Worm (Caenorhabditis elegans) whole organism, young adult: ENCODE results near the gene ubxn-4.
A peak's percentile ranks its signal among the peaks of the same experiment; 100 is the strongest.

Experiments
- B0336.3 ChIP-seq: fragments of 200-800 bp; sonication (Bioruptor generic); IDR thresholded peaks from 2 replicates; pipeline ENCODE4 v1.3.6; 2022; ENCODE audit warnings: missing genetic modification characterization, missing compliant biosample characterization
- C06A6.2 ChIP-seq: fragments of 200-800 bp; sonication (Bioruptor generic); conservative IDR thresholded peaks from 2 replicates; pipeline ENCODE4 v1.3.6; 2022; ENCODE audit warnings: missing genetic modification characterization, missing compliant biosample characterization
- D2030.7 ChIP-seq: fragments of 200-800 bp; sonication (Bioruptor generic); IDR thresholded peaks from 2 replicates; pipeline ENCODE4 v1.3.6; 2022; ENCODE audit warnings: missing genetic modification reagents, missing genetic modification characterization, missing compliant biosample characterization
- F22D6.2 ChIP-seq: sonication (generic microtip); optimal IDR thresholded peaks from 2 replicates; lab custom pipeline; 2016; ENCODE audit warnings: mild to moderate bottlenecking, missing genetic modification characterization, missing compliant biosample characterization
- F37B4.10 ChIP-seq: fragments of 200-800 bp; sonication (Bioruptor generic); IDR thresholded peaks from 2 replicates; pipeline ENCODE4 v1.3.6; 2022; ENCODE audit warnings: missing genetic modification characterization, missing compliant biosample characterization
- F57A8.1 ChIP-seq: fragments of 200-800 bp; sonication (Bioruptor generic); optimal IDR thresholded peaks from 2 replicates; lab custom pipeline; 2018; ENCODE audit warnings: mild to moderate bottlenecking, missing genetic modification characterization, moderate library complexity, missing compliant biosample characterization
- K12H6.12 ChIP-seq: fragments of 200-800 bp; sonication (Bioruptor generic); optimal IDR thresholded peaks from 2 replicates; lab custom pipeline; 2018; ENCODE audit warnings: mild to moderate bottlenecking, missing genetic modification characterization, missing compliant biosample characterization
- T07F8.4 ChIP-seq: sonication (generic microtip); optimal IDR thresholded peaks from 2 replicates; lab custom pipeline; 2016; ENCODE audit warnings: mild to moderate bottlenecking, missing genetic modification characterization, moderate library complexity, missing compliant biosample characterization
- T26A5.8 ChIP-seq: sonication (generic microtip); optimal IDR thresholded peaks from 2 replicates; lab custom pipeline; 2016; ENCODE audit warnings: missing genetic modification characterization, missing compliant biosample characterization
- Y53G8AR.9 ChIP-seq: fragments of 200-800 bp; sonication (Bioruptor generic); conservative IDR thresholded peaks from 2 replicates; pipeline ENCODE4 v1.3.6; 2022; ENCODE audit warnings: missing genetic modification reagents, missing genetic modification characterization, missing compliant biosample characterization
- Y67H2A.10 ChIP-seq: fragments of 200-800 bp; sonication (Bioruptor generic); conservative IDR thresholded peaks from 2 replicates; pipeline ENCODE4 v1.3.6; 2022; ENCODE audit warnings: missing genetic modification reagents, missing genetic modification characterization, missing compliant biosample characterization
- Y95B8A.8 ChIP-seq: fragments of 200-800 bp; sonication (Bioruptor generic); IDR thresholded peaks from 2 replicates; pipeline ENCODE4 v1.3.6; 2022; ENCODE audit warnings: missing genetic modification reagents, missing genetic modification characterization, missing compliant biosample characterization
- ZK185.1 ChIP-seq: sonication (generic microtip); optimal IDR thresholded peaks from 2 replicates; lab custom pipeline; 2016; ENCODE audit warnings: mild to moderate bottlenecking, missing genetic modification characterization, missing compliant biosample characterization; ENCODE audit not compliant: poor library complexity, severe bottlenecking
- ama-1 ChIP-seq, 3 experiments: fragments of 150-350 bp in 1 of 3; sonication (generic microtip) in 2 of 3; optimal IDR thresholded peaks; 2 replicates each; lab custom pipeline; 2014 to 2018; ENCODE audit warnings: missing biosample characterization in 2 of 3, missing genetic modification characterization in 2 of 3, missing genetic modification reagents in 2 of 3
- attf-3 ChIP-seq: fragments of 200-800 bp; sonication (Bioruptor generic); conservative IDR thresholded peaks from 2 replicates; pipeline ENCODE4 v1.3.6; 2022; ENCODE audit warnings: missing genetic modification reagents, missing genetic modification characterization, missing compliant biosample characterization
- bed-1 ChIP-seq: fragments of 200-800 bp; sonication (Bioruptor generic); IDR thresholded peaks from 2 replicates; pipeline ENCODE4 v1.3.6; 2022; ENCODE audit warnings: missing genetic modification reagents, missing genetic modification characterization, missing compliant biosample characterization
- ccch-3 ChIP-seq: fragments of 200-800 bp; sonication (Bioruptor generic); optimal IDR thresholded peaks from 2 replicates; lab custom pipeline; 2018; ENCODE audit warnings: mild to moderate bottlenecking, missing genetic modification characterization, missing compliant biosample characterization
- ceh-79 ChIP-seq: sonication (generic microtip); optimal IDR thresholded peaks from 2 replicates; lab custom pipeline; 2017; ENCODE audit warnings: mild to moderate bottlenecking, missing genetic modification characterization, missing compliant biosample characterization
- ceh-91 ChIP-seq: fragments of 200-800 bp; sonication (Bioruptor generic); IDR thresholded peaks from 2 replicates; pipeline ENCODE4 v1.3.6; 2022; ENCODE audit warnings: missing genetic modification reagents, missing genetic modification characterization, missing compliant biosample characterization
- dpff-1 ChIP-seq: sonication (generic microtip); optimal IDR thresholded peaks from 2 replicates; lab custom pipeline; 2017; ENCODE audit warnings: mild to moderate bottlenecking, missing genetic modification characterization, missing compliant biosample characterization
- egl-18 ChIP-seq: fragments of 200-800 bp; sonication (Bioruptor generic); IDR thresholded peaks from 2 replicates; pipeline ENCODE4 v1.3.6; 2022; ENCODE audit warnings: missing genetic modification reagents, missing genetic modification characterization, missing compliant biosample characterization
- egl-44 ChIP-seq: fragments of 200-800 bp; sonication (Bioruptor generic); IDR thresholded peaks from 2 replicates; pipeline ENCODE4 v1.3.6; 2022; ENCODE audit warnings: missing genetic modification reagents, missing genetic modification characterization, missing compliant biosample characterization
- ets-4 ChIP-seq: fragments of 200-800 bp; sonication (Bioruptor generic); optimal IDR thresholded peaks from 2 replicates; lab custom pipeline; 2018; ENCODE audit warnings: mild to moderate bottlenecking, missing genetic modification characterization, missing compliant biosample characterization
- gei-17 ChIP-seq: fragments of 200-800 bp; sonication (Bioruptor generic); optimal IDR thresholded peaks from 2 replicates; lab custom pipeline; 2018; ENCODE audit warnings: mild to moderate bottlenecking, missing genetic modification characterization, missing compliant biosample characterization
- hlh-26 ChIP-seq: fragments of 200-800 bp; sonication (Bioruptor generic); conservative IDR thresholded peaks from 2 replicates; pipeline ENCODE4 v1.3.6; 2022; ENCODE audit warnings: missing genetic modification reagents, missing genetic modification characterization, missing compliant biosample characterization
- hmg-1.2 ChIP-seq: fragments of 200-800 bp; sonication (Bioruptor generic); IDR thresholded peaks from 2 replicates; pipeline ENCODE4 v1.3.6; 2022; ENCODE audit warnings: missing genetic modification reagents, missing genetic modification characterization, missing compliant biosample characterization
- lag-1 ChIP-seq: fragments of 200-800 bp; sonication (Bioruptor generic); IDR thresholded peaks from 2 replicates; pipeline ENCODE4 v1.3.6; 2022; ENCODE audit warnings: missing genetic modification reagents, missing genetic modification characterization, missing compliant biosample characterization
- let-526 ChIP-seq: fragments of 200-800 bp; sonication (Bioruptor generic); IDR thresholded peaks from 2 replicates; pipeline ENCODE4 v1.3.6; 2022; ENCODE audit warnings: missing genetic modification reagents, missing genetic modification characterization, missing compliant biosample characterization
- lin-26 ChIP-seq: fragments of 200-800 bp; sonication (Bioruptor generic); IDR thresholded peaks from 2 replicates; pipeline ENCODE4 v1.3.6; 2022; ENCODE audit warnings: missing genetic modification reagents, missing genetic modification characterization, missing compliant biosample characterization
- lin-54 ChIP-seq: fragments of 200-800 bp; sonication (Bioruptor generic); optimal IDR thresholded peaks from 2 replicates; lab custom pipeline; 2018; ENCODE audit warnings: mild to moderate bottlenecking, missing genetic modification characterization, missing compliant biosample characterization
- lir-1 ChIP-seq: fragments of 200-800 bp; sonication (Bioruptor generic); conservative IDR thresholded peaks from 2 replicates; pipeline ENCODE4 v1.3.6; 2022; ENCODE audit warnings: missing genetic modification reagents, missing genetic modification characterization, missing compliant biosample characterization
- lsl-1 ChIP-seq: fragments of 200-800 bp; sonication (Bioruptor generic); optimal IDR thresholded peaks from 2 replicates; lab custom pipeline; 2018; ENCODE audit warnings: mild to moderate bottlenecking, missing genetic modification characterization, moderate library complexity, missing compliant biosample characterization
- lsy-27 ChIP-seq: sonication (generic microtip); optimal IDR thresholded peaks from 2 replicates; lab custom pipeline; 2017; ENCODE audit warnings: missing genetic modification characterization, mild to moderate bottlenecking, missing compliant biosample characterization, antibody characterized with exemption, missing genotype, borderline replicate concordance; ENCODE audit not compliant: insufficient read depth
- madf-8 ChIP-seq: fragments of 200-800 bp; sonication (Bioruptor generic); conservative IDR thresholded peaks from 2 replicates; pipeline ENCODE4 v1.3.6; 2022; ENCODE audit warnings: missing genetic modification reagents, missing genetic modification characterization, missing compliant biosample characterization
- mxl-1 ChIP-seq: sonication (generic microtip); optimal IDR thresholded peaks from 2 replicates; lab custom pipeline; 2016; ENCODE audit warnings: missing genetic modification characterization, missing compliant biosample characterization
- nhr-27 ChIP-seq: fragments of 200-800 bp; sonication (Bioruptor generic); optimal IDR thresholded peaks from 2 replicates; lab custom pipeline; 2018; ENCODE audit warnings: mild to moderate bottlenecking, missing genetic modification characterization, moderate library complexity, missing compliant biosample characterization
- rec-8 ChIP-seq, 2 experiments: sonication (generic microtip); optimal IDR thresholded peaks; 2 replicates each; lab custom pipeline; 2016; ENCODE audit warnings: mild to moderate bottlenecking in 2 of 2, missing genetic modification characterization in 2 of 2, missing genetic modification reagents in 2 of 2, missing genotype in 2 of 2, missing biosample characterization in 1 of 2, missing compliant biosample characterization in 1 of 2, moderate library complexity in 1 of 2
- rpc-1 ChIP-seq, 2 experiments: fragments of 150-350 bp in 1 of 2; sonication (generic microtip) in 1 of 2; optimal IDR thresholded peaks; 2 replicates each; lab custom pipeline; 2014 to 2018; ENCODE audit warnings: missing biosample characterization in 1 of 2, missing genetic modification characterization in 1 of 2, missing genetic modification reagents in 1 of 2, missing genotype in 1 of 2
- snpc-1.3 ChIP-seq: sonication (generic microtip); optimal IDR thresholded peaks from 2 replicates; lab custom pipeline; 2017; ENCODE audit warnings: missing genetic modification characterization, mild to moderate bottlenecking, missing compliant biosample characterization, antibody characterized with exemption, moderate library complexity, missing genotype, missing genetic modification reagents; ENCODE audit not compliant: insufficient read depth
- sptf-2 ChIP-seq: fragments of 200-800 bp; sonication (Bioruptor generic); optimal IDR thresholded peaks from 2 replicates; lab custom pipeline; 2018; ENCODE audit warnings: mild to moderate bottlenecking, missing genetic modification characterization, missing compliant biosample characterization
- tbp1 ChIP-seq: fragments of 200-800 bp; sonication (Bioruptor generic); optimal IDR thresholded peaks from 2 replicates; lab custom pipeline; 2018; ENCODE audit warnings: mild to moderate bottlenecking, missing genetic modification characterization, missing compliant biosample characterization
- unc-130 ChIP-seq: sonication (generic microtip); optimal IDR thresholded peaks from 2 replicates; lab custom pipeline; 2016; ENCODE audit warnings: missing genetic modification reagents, missing genetic modification characterization, missing compliant biosample characterization
- zfh-2 ChIP-seq: fragments of 200-800 bp; sonication (Bioruptor generic); conservative IDR thresholded peaks from 2 replicates; pipeline ENCODE4 v1.3.6; 2022; ENCODE audit warnings: missing genetic modification reagents, missing genetic modification characterization, missing compliant biosample characterization
- ztf-18 ChIP-seq: sonication (generic microtip); optimal IDR thresholded peaks from 2 replicates; lab custom pipeline; 2016; ENCODE audit warnings: missing genotype, mild to moderate bottlenecking, missing genetic modification characterization, missing compliant biosample characterization
- ztf-22 ChIP-seq: fragments of 200-800 bp; sonication (Bioruptor generic); optimal IDR thresholded peaks from 2 replicates; lab custom pipeline; 2018; ENCODE audit warnings: mild to moderate bottlenecking, missing genetic modification characterization, moderate library complexity, missing compliant biosample characterization
- ztf-3 ChIP-seq: fragments of 200-800 bp; sonication (Bioruptor generic); optimal IDR thresholded peaks from 2 replicates; lab custom pipeline; 2018; ENCODE audit warnings: mild to moderate bottlenecking, missing genetic modification characterization, missing compliant biosample characterization

ubxn-4 gene

ce11 chrIII:8354644-8355461, 50.5 kb downstream of the ubxn-4 start, which contains the start of gene unc-116 (continued):
- TF ChIP-seq F37B4.10 (GFP tag; lab: Robert Waterston, UW) (no peak), madf-8 (no peak), attf-3 (GFP tag; lab: Robert Waterston, UW) (0 out of 2 replicates have a peak, but pooled peaks have one; percentile 10), hmg-1.2 (GFP tag; lab: Robert Waterston, UW) (peak; percentile 34; the same call in 1 of the 2 replicates), ZK185.1 (tag; lab: Kevin White, UChicago) (no peak), Y67H2A.10 (GFP tag; lab: Robert Waterston, UW) (no peak), lin-54 (no peak), sptf-2 (GFP tag; lab: Kevin White, UChicago) (no peak), D2030.7 (GFP tag; lab: Robert Waterston, UW) (no peak), ztf-3 (GFP tag; lab: Kevin White, UChicago) (no peak), rpc-1 (optimal IDR thresholded peaks at IDR 0.05; lab: Kevin White, UChicago) (no peak), rpc-1 (tag; optimal IDR thresholded peaks at IDR 0.05; lab: Kevin White, UChicago) (no peak), ztf-18 (no peak), Y95B8A.8 (GFP tag; lab: Robert Waterston, UW) (no peak), lir-1 (GFP tag; lab: Robert Waterston, UW) (no peak), lin-26 (GFP tag; lab: Robert Waterston, UW) (no peak), B0336.3 (GFP tag; lab: Robert Waterston, UW) (no peak; the same call in 1 of the 2 replicates), ceh-79 (tag; lab: Kevin White, UChicago) (peak; percentile 8), unc-130 (GFP tag; lab: Kevin White, UChicago) (no peak), ama-1 (optimal IDR thresholded peaks at IDR 0.05; lab: Kevin White, UChicago) (no peak), ama-1 (GFP tag; optimal IDR thresholded peaks at IDR 0.05; lab: Kevin White, UChicago) (no peak), C06A6.2 (GFP tag; lab: Robert Waterston, UW) (no peak), ets-4 (peak; percentile 7), lag-1 (GFP tag; lab: Robert Waterston, UW) (no peak), let-526 (GFP tag; lab: Robert Waterston, UW) (0 out of 2 replicates have a peak, but pooled peaks have one; percentile 24), mxl-1 (tag; lab: Kevin White, UChicago) (no peak), ccch-3 (GFP tag; lab: Kevin White, UChicago) (no peak), tbp1 (no peak), snpc-1.3 (no peak), ceh-91 (GFP tag; lab: Robert Waterston, UW) (no peak), T26A5.8 (tag; lab: Kevin White, UChicago) (no peak), egl-44 (GFP tag; lab: Robert Waterston, UW) (no peak), zfh-2 (GFP tag; lab: Robert Waterston, UW) (no peak; the same call in none of the 2 replicates), rec-8 (tag; optimal IDR thresholded peaks at IDR 0.05; lab: Kevin White, UChicago) (no peak), egl-18 (GFP tag; lab: Robert Waterston, UW) (no peak), gei-17 (no peak), Y53G8AR.9 (GFP tag; lab: Robert Waterston, UW) (no peak), lsl-1 (no peak), hlh-26 (no peak), ztf-22 (GFP tag; lab: Kevin White, UChicago) (no peak), T07F8.4 (tag; lab: Kevin White, UChicago) (no peak), bed-1 (GFP tag; lab: Robert Waterston, UW) (no peak), F22D6.2 (tag; lab: Kevin White, UChicago) (no peak), nhr-27 (no peak), dpff-1 (tag; lab: Kevin White, UChicago) (no peak), K12H6.12 (tag; lab: Kevin White, UChicago) (peak; percentile 56), lsy-27 (no peak), F57A8.1 (GFP tag; lab: Kevin White, UChicago) (no peak)
